Worm (Caenorhabditis elegans) whole organism, mixed stage, embryonic: Measurements from ENCODE around the gene tag-297.

Experiments used
- M03D4.4 ChIP-seq: sonication (generic microtip); optimal IDR thresholded peaks from 2 replicates; lab custom pipeline; 2017; ENCODE audit warnings: mild to moderate bottlenecking, missing genetic modification characterization, missing compliant biosample characterization
- bed-3 ChIP-seq: fragments of 200-800 bp; sonication (Bioruptor generic); optimal IDR thresholded peaks from 3 replicates; lab custom pipeline; 2018; ENCODE audit warnings: mild to moderate bottlenecking, missing genetic modification characterization, moderate library complexity, missing compliant biosample characterization
- ceh-39 ChIP-seq: fragments of 150-350 bp; optimal IDR thresholded peaks from 2 replicates; lab custom pipeline; 2014; ENCODE audit warnings: missing biosample characterization, missing genetic modification characterization
- ces-1 ChIP-seq: fragments of 150-350 bp; optimal IDR thresholded peaks from 2 replicates; lab custom pipeline; 2014; ENCODE audit warnings: missing biosample characterization, missing genetic modification reagents, missing genetic modification characterization
- cnd-1 ChIP-seq: fragments of 200-800 bp; sonication (Bioruptor generic); optimal IDR thresholded peaks from 2 replicates; lab custom pipeline; 2018; ENCODE audit warnings: mild to moderate bottlenecking, missing genetic modification characterization, missing compliant biosample characterization
- drap-1 ChIP-seq: fragments of 200-800 bp; sonication (Bioruptor generic); optimal IDR thresholded peaks from 3 replicates; lab custom pipeline; 2018; ENCODE audit warnings: mild to moderate bottlenecking, missing genetic modification characterization, missing compliant biosample characterization
- elt-1 ChIP-seq: sonication (generic microtip); optimal IDR thresholded peaks from 2 replicates; lab custom pipeline; 2017; ENCODE audit warnings: missing genetic modification characterization, mild to moderate bottlenecking, missing compliant biosample characterization, antibody characterized with exemption, moderate library complexity, borderline replicate concordance; ENCODE audit not compliant: insufficient read depth
- elt-3 ChIP-seq: fragments of 150-350 bp; optimal IDR thresholded peaks from 2 replicates; lab custom pipeline; 2014; ENCODE audit warnings: missing biosample characterization, missing genetic modification characterization
- ham-2 ChIP-seq: fragments of 200-800 bp; sonication (Bioruptor generic); optimal IDR thresholded peaks from 2 replicates; lab custom pipeline; 2018; ENCODE audit warnings: mild to moderate bottlenecking, missing genetic modification characterization, missing compliant biosample characterization
- hlh-1 ChIP-seq: fragments of 150-350 bp; optimal IDR thresholded peaks from 2 replicates; lab custom pipeline; 2014; ENCODE audit warnings: missing biosample characterization, missing genetic modification reagents, missing genetic modification characterization
- lin-13 ChIP-seq: fragments of 150-350 bp; optimal IDR thresholded peaks from 2 replicates; lab custom pipeline; 2014; ENCODE audit warnings: missing biosample characterization, missing genetic modification characterization
- lin-32 ChIP-seq: fragments of 200-800 bp; sonication (Bioruptor generic); optimal IDR thresholded peaks from 2 replicates; lab custom pipeline; 2018; ENCODE audit warnings: mild to moderate bottlenecking, missing genetic modification characterization, missing compliant biosample characterization
- lsy-2 ChIP-seq: fragments of 150-350 bp; optimal IDR thresholded peaks from 2 replicates; lab custom pipeline; 2014; ENCODE audit warnings: missing biosample characterization, missing genetic modification characterization
- mab-5 ChIP-seq: fragments of 150-350 bp; optimal IDR thresholded peaks from 2 replicates; lab custom pipeline; 2014; ENCODE audit warnings: missing biosample characterization, missing genetic modification characterization
- mep-1 ChIP-seq: fragments of 150-350 bp; optimal IDR thresholded peaks from 2 replicates; lab custom pipeline; 2017; ENCODE audit warnings: missing biosample characterization, missing genetic modification reagents, missing genetic modification characterization, inconsistent platforms
- nhr-12 ChIP-seq: fragments of 150-350 bp; optimal IDR thresholded peaks from 2 replicates; lab custom pipeline; 2014; ENCODE audit warnings: missing biosample characterization, missing genetic modification characterization
- nhr-2 ChIP-seq: fragments of 150-350 bp; optimal IDR thresholded peaks from 2 replicates; lab custom pipeline; 2014; ENCODE audit warnings: missing biosample characterization, missing genetic modification characterization
- nhr-237 ChIP-seq: fragments of 150-350 bp; optimal IDR thresholded peaks from 2 replicates; lab custom pipeline; 2014; ENCODE audit warnings: missing biosample characterization, missing genetic modification characterization
- nhr-28 ChIP-seq: fragments of 150-350 bp; optimal IDR thresholded peaks from 2 replicates; lab custom pipeline; 2014; ENCODE audit warnings: missing biosample characterization, missing genetic modification characterization
- nhr-76 ChIP-seq: sonication (generic microtip); optimal IDR thresholded peaks from 2 replicates; lab custom pipeline; 2017; ENCODE audit warnings: missing biosample characterization, missing genetic modification characterization
- snpc-4 ChIP-seq: fragments of 150-350 bp; optimal IDR thresholded peaks from 2 replicates; lab custom pipeline; 2014; ENCODE audit warnings: missing biosample characterization, missing genetic modification characterization
- sptf-1 ChIP-seq: sonication (generic microtip); optimal IDR thresholded peaks from 2 replicates; lab custom pipeline; 2017; ENCODE audit warnings: mild to moderate bottlenecking, missing genetic modification characterization, moderate library complexity, missing compliant biosample characterization
- tbx-8 ChIP-seq: fragments of 200-800 bp; sonication (Bioruptor generic); optimal IDR thresholded peaks from 2 replicates; lab custom pipeline; 2018; ENCODE audit warnings: mild to moderate bottlenecking, missing genetic modification characterization, moderate library complexity, missing compliant biosample characterization
- unc-120 ChIP-seq: sonication (generic microtip); optimal IDR thresholded peaks from 2 replicates; lab custom pipeline; 2017; ENCODE audit warnings: missing genetic modification characterization, missing compliant biosample characterization; ENCODE audit not compliant: poor library complexity, severe bottlenecking
- unc-39 ChIP-seq: fragments of 150-350 bp; optimal IDR thresholded peaks from 2 replicates; lab custom pipeline; 2014; ENCODE audit warnings: missing biosample characterization, missing genetic modification characterization
- unc-62 ChIP-seq: fragments of 150-350 bp; optimal IDR thresholded peaks from 2 replicates; lab custom pipeline; 2014; ENCODE audit warnings: missing biosample characterization, missing genetic modification reagents, missing genetic modification characterization
- zip-8 ChIP-seq: fragments of 150-350 bp; optimal IDR thresholded peaks from 2 replicates; lab custom pipeline; 2014; ENCODE audit warnings: missing biosample characterization, missing genetic modification characterization
- ztf-11 ChIP-seq: fragments of 150-350 bp; optimal IDR thresholded peaks from 2 replicates; lab custom pipeline; 2014; ENCODE audit warnings: missing biosample characterization, missing genetic modification characterization

Gene tag-297

ce11 chrII:14635895-14636294, 8.5 kb downstream of the tag-297 start:
- peak; percentile 8 for TF ChIP-seq cnd-1

DNA sequence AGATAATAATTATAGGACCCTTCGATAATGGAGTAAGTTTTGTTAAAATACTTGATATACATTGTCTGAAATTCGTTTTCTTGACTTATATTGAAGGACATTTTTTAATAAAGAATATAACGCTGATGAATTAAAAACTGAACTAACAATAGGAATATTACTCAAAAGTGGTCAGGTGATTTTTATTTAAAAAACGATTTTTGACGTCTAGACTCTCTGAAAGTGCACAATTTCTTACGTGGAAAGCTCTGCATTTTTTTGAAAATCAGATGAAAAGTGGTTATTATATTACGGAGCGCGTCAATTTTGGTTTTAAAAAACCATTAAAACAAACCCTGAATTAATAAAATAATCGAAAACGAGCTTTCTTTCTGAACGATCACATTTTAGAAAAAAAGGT, 9.3 kb downstream of the tag-297 start, which contains the start of gene sre-13:
sre-13 (minus strand) TSS at position 101 of the 400 bp plus-strand sequence.
- TF ChIP-seq hlh-1 (tag; lab: Kevin White, UChicago) (no peak), lin-13 (no peak), zip-8 (no peak), lsy-2 (no peak), sptf-1 (tag; lab: Kevin White, UChicago) (no peak), elt-3 (no peak)

DNA sequence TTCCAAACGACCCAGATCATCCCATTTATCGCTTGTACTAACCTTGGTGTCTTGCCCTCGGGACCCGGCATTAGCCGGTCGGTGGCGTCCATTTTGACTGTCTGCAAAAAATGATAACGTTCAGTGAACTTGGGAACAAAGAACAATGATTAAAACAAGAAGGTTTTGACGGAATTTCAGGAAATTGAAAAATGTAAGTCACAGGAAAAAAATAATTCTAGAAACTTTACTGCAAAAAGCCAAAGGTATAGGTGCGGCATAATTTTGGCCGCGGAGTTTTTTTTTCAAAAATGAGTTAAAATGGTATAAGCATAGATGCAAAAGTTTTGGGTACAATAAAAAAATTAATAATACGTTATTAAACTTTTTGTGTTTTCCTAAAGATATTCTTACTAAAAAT, 16.6 kb downstream of the tag-297 start, which contains the start of gene atgp-2:
atgp-2 (minus strand) TSS at position 101 of the 400 bp plus-strand sequence.
- TF ChIP-seq hlh-1 (tag; lab: Kevin White, UChicago) (no peak), lin-13 (no peak), zip-8 (no peak), ham-2 (GFP tag; lab: Kevin White, UChicago) (no peak), nhr-12 (no peak), unc-39 (tag; lab: Kevin White, UChicago) (no peak), M03D4.4 (tag; lab: Kevin White, UChicago) (no peak)

- TF ChIP-seq ces-1 (peak; percentile 87), elt-1 (tag; lab: Kevin White, UChicago) (no peak), drap-1 (GFP tag; lab: Kevin White, UChicago) (no peak), lsy-2 (no peak), snpc-4 (no peak), nhr-76 (tag; lab: Kevin White, UChicago) (no peak), nhr-12 (no peak)
- TF ChIP-seq, all 35 proteins: peak for 1
These were observed 17.0 kb downstream of the tag-297 start for ce11 chrII:14644465-14644864.

ce11 chrII:14645290-14645689, 17.9 kb downstream of the tag-297 start:
- TF ChIP-seq tbx-8, result no peak
- peak; percentile 33 for TF ChIP-seq unc-120 (tag; lab: Kevin White, UChicago)
- no peak for TF ChIP-seq lin-32 (GFP tag; lab: Kevin White, UChicago)
- TF ChIP-seq unc-62, result peak; percentile 94
- no peak for TF ChIP-seq lsy-2
- TF ChIP-seq hlh-1 (tag; lab: Kevin White, UChicago), result peak; percentile 54
- TF ChIP-seq mep-1, result peak; percentile 10
- no peak for TF ChIP-seq nhr-28
- peak; percentile 50 for TF ChIP-seq ces-1
- no peak for TF ChIP-seq M03D4.4 (tag; lab: Kevin White, UChicago)
- TF ChIP-seq ham-2 (GFP tag; lab: Kevin White, UChicago), result peak; percentile 30

- TF ChIP-seq lsy-2 (no peak), unc-39 (tag; lab: Kevin White, UChicago) (no peak), mep-1 (no peak), bed-3 (no peak), elt-1 (tag; lab: Kevin White, UChicago) (no peak)
These were observed 20.1 kb downstream of the tag-297 start for ce11 chrII:14647550-14647949.

DNA sequence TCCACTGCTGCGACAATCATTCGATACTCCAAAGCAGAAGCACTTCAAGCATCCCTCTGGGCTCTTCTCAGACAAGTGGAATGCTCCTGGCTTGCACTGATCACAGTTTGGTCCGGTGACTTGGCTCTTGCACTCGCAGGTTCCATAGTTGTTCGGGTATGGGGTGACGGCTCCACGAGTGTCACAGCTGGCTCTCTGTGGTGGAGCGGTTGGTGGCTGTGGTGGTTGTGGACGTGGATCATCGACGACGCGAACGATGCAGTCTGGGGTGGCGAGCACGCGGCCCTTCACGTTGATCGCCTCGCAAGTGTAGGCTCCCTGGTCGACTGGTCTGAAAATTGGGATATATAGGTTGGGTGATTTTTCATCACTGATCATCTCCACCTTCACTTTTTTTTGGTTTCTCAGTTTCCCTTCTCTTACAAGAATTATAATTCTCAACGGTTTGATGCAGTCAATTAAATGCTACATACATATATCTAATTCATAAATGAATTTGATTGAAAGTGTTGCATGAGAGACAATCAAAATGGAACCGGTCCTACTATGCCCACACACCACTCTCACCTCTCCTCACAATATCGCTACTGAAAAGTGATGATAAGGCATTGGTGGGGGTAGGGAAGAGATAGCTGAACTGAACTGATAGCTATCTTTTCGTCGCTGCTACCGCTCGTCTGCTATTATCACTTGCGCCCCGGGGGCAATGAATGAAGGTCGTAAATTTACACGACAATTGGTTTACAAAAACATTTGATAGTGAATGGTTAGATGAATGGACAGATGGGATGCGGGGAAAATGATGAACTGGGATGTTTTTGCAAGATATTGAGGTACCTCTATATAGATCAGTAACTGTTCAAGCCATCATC, 37.5 kb downstream of the tag-297 start:
- no peak for TF ChIP-seq zip-8
- TF ChIP-seq ham-2 (GFP tag; lab: Kevin White, UChicago), result peak; percentile 36

DNA sequence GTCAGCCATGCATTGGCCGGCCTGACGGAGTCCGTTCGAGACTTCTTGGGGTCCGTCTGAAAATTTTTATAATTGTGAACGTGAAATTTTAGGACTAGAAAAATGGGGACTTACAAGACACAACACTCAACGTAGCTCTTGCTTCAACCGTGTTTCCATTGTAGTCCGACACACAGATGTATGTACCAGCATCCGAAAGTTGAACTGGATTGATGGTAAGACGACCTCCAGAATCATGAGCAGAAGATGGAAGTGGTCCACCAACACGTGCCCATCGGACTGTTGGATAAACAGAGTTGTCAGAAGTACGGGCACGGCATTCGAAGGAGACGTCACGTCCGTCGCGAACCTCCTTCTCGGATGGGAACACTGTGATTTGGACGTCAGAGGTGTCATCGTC, 38.8 kb downstream of the tag-297 start:
- TF ChIP-seq elt-1 (tag; lab: Kevin White, UChicago) (no peak), cnd-1 (no peak), ceh-39 (tag; lab: Kevin White, UChicago) (no peak), lin-32 (GFP tag; lab: Kevin White, UChicago) (no peak), lsy-2 (no peak), ztf-11 (tag; lab: Kevin White, UChicago) (no peak), mep-1 (no peak), ces-1 (no peak), zip-8 (no peak), sptf-1 (tag; lab: Kevin White, UChicago) (no peak), elt-3 (no peak), mab-5 (tag; lab: Kevin White, UChicago) (no peak), nhr-2 (tag; lab: Kevin White, UChicago) (no peak), nhr-237 (tag; lab: Kevin White, UChicago) (no peak)
